Fruit fly (Drosophila melanogaster) whole organism, embryonic: Measurements from ENCODE around the gene CG9919.

ENCODE experiments used
- CG7839 ChIP-seq: fragments of 200-800 bp; sonication (Bioruptor generic); optimal IDR thresholded peaks from 3 replicates; lab custom pipeline; 2018; ENCODE audit warnings: missing biosample characterization, mild to moderate bottlenecking, missing genetic modification characterization, moderate library complexity
- Hmr ChIP-seq: fragments of 200-800 bp; sonication (Bioruptor generic); optimal IDR thresholded peaks from 3 replicates; lab custom pipeline; 2017; ENCODE audit warnings: mild to moderate bottlenecking, missing biosample characterization, missing genetic modification reagents, missing genetic modification characterization
- Stat92E ChIP-seq, 3 experiments: fragments of >200 bp in 2 of 3; fragments of 200-800 bp in 1 of 3; sonication (Bioruptor generic) in 1 of 3; optimal IDR thresholded peaks; 2 replicates each; lab custom pipeline; 2017 to 2019; ENCODE audit warnings: missing biosample characterization in 3 of 3, missing genetic modification characterization in 3 of 3, mild to moderate bottlenecking in 1 of 3, moderate library complexity in 1 of 3
- kay ChIP-seq: fragments of 200-800 bp; sonication (Bioruptor generic); optimal IDR thresholded peaks from 2 replicates; lab custom pipeline; 2016; ENCODE audit warnings: missing biosample characterization, missing genetic modification characterization
- p53 ChIP-seq: fragments of 200-800 bp; sonication (Bioruptor generic); optimal IDR thresholded peaks from 2 replicates; lab custom pipeline; 2016; ENCODE audit warnings: missing biosample characterization, missing genetic modification characterization
- repo ChIP-seq: fragments of 200-800 bp; sonication (Bioruptor generic); optimal IDR thresholded peaks from 2 replicates; lab custom pipeline; 2016; ENCODE audit warnings: missing biosample characterization, missing genetic modification characterization

- TF ChIP-seq kay (no peak), repo (GFP tag; lab: Kevin White, UChicago) (no peak), p53 (no peak), Hmr (GFP tag; lab: Kevin White, UChicago) (no peak), Stat92E (GFP tag; optimal IDR thresholded peaks at IDR 0.05; lab: Kevin White, UChicago) (no peak), CG7839 (tag; lab: Kevin White, UChicago) (no peak)
These were observed 20.8 kb downstream of the CG9919 start for dm6 chrX:16309764-16310163.
